Worm (Caenorhabditis elegans) whole organism, L2 larva: Measurements from ENCODE around the gene rps-2.
A peak's percentile ranks its signal among the peaks of the same experiment; 100 is the strongest.

Experiments
- C34F6.9 ChIP-seq: fragments of 150-350 bp; optimal IDR thresholded peaks from 2 replicates; lab custom pipeline; 2014; ENCODE audit warnings: missing biosample characterization, missing genetic modification characterization
- F13H6.1 ChIP-seq: sonication (generic microtip); optimal IDR thresholded peaks from 2 replicates; lab custom pipeline; 2016; ENCODE audit warnings: missing genetic modification characterization, missing compliant biosample characterization
- R02D3.7 ChIP-seq: fragments of 150-350 bp; optimal IDR thresholded peaks from 2 replicates; lab custom pipeline; 2014; ENCODE audit warnings: missing biosample characterization, missing genetic modification characterization
- Y55F3AM.14 ChIP-seq: fragments of 200-800 bp; sonication (Bioruptor generic); optimal IDR thresholded peaks from 2 replicates; lab custom pipeline; 2018; ENCODE audit warnings: mild to moderate bottlenecking, missing genetic modification characterization, missing compliant biosample characterization
- ZK546.5 ChIP-seq: sonication (generic microtip); optimal IDR thresholded peaks from 2 replicates; lab custom pipeline; 2017; ENCODE audit warnings: missing biosample characterization, missing genetic modification characterization
- alr-1 ChIP-seq: fragments of 150-350 bp; optimal IDR thresholded peaks from 2 replicates; lab custom pipeline; 2014; ENCODE audit warnings: missing biosample characterization, missing genetic modification characterization
- ama-1 ChIP-seq: fragments of 150-350 bp; optimal IDR thresholded peaks from 2 replicates; lab custom pipeline; 2018; ENCODE audit warnings: inconsistent platforms
- blmp-1 ChIP-seq: sonication (generic microtip); optimal IDR thresholded peaks from 2 replicates; lab custom pipeline; 2017; ENCODE audit warnings: missing genetic modification characterization, mild to moderate bottlenecking, missing compliant biosample characterization, antibody characterized with exemption, moderate library complexity; ENCODE audit not compliant: insufficient read depth
- ceh-16 ChIP-seq: fragments of 150-350 bp; optimal IDR thresholded peaks from 2 replicates; lab custom pipeline; 2014; ENCODE audit warnings: missing biosample characterization, missing genetic modification characterization
- crh-2 ChIP-seq: sonication (generic microtip); optimal IDR thresholded peaks from 2 replicates; lab custom pipeline; 2017; ENCODE audit warnings: missing biosample characterization, missing genetic modification characterization
- dmd-4 ChIP-seq: sonication (generic microtip); optimal IDR thresholded peaks from 2 replicates; lab custom pipeline; 2017; ENCODE audit warnings: missing biosample characterization, missing genetic modification characterization
- egl-27 ChIP-seq: sonication (generic microtip); optimal IDR thresholded peaks from 3 replicates; lab custom pipeline; 2017; ENCODE audit warnings: missing biosample characterization, missing genetic modification reagents, missing genetic modification characterization
- fos-1 ChIP-seq: fragments of 150-350 bp; optimal IDR thresholded peaks from 2 replicates; lab custom pipeline; 2014; ENCODE audit warnings: missing biosample characterization, missing genetic modification characterization
- lin-13 ChIP-seq: fragments of 150-350 bp; optimal IDR thresholded peaks from 2 replicates; lab custom pipeline; 2014; ENCODE audit warnings: missing biosample characterization, missing genetic modification reagents, missing genetic modification characterization
- lsy-2 ChIP-seq, 2 experiments: fragments of 150-350 bp in 1 of 2; sonication (generic microtip) in 1 of 2; optimal IDR thresholded peaks; 2 replicates each; lab custom pipeline; 2014 to 2017; ENCODE audit warnings: missing biosample characterization in 2 of 2, missing genetic modification characterization in 2 of 2
- mab-5 ChIP-seq: fragments of 150-350 bp; optimal IDR thresholded peaks from 2 replicates; lab custom pipeline; 2014; ENCODE audit warnings: missing biosample characterization, missing genetic modification characterization
- mbf-1 ChIP-seq: sonication (generic microtip); optimal IDR thresholded peaks from 2 replicates; lab custom pipeline; 2017; ENCODE audit warnings: missing biosample characterization, missing genetic modification characterization
- nhr-10 ChIP-seq: sonication (generic microtip); optimal IDR thresholded peaks from 2 replicates; lab custom pipeline; 2017; ENCODE audit warnings: missing biosample characterization, missing genetic modification characterization
- nhr-129 ChIP-seq: fragments of 150-350 bp; optimal IDR thresholded peaks from 2 replicates; lab custom pipeline; 2014; ENCODE audit warnings: missing biosample characterization, missing genetic modification characterization
- nhr-21 ChIP-seq: fragments of 150-350 bp; optimal IDR thresholded peaks from 2 replicates; lab custom pipeline; 2014; ENCODE audit warnings: missing biosample characterization, missing genetic modification characterization
- nhr-237 ChIP-seq: fragments of 150-350 bp; optimal IDR thresholded peaks from 2 replicates; lab custom pipeline; 2014; ENCODE audit warnings: missing biosample characterization, missing genetic modification characterization
- nhr-25 ChIP-seq: fragments of 150-350 bp; sonication (generic microtip); optimal IDR thresholded peaks from 3 replicates; lab custom pipeline; 2014; ENCODE audit warnings: missing biosample characterization, missing genetic modification characterization
- nhr-6 ChIP-seq: fragments of 150-350 bp; optimal IDR thresholded peaks from 2 replicates; lab custom pipeline; 2014; ENCODE audit warnings: missing biosample characterization, missing genetic modification characterization
- nhr-77 ChIP-seq: fragments of 150-350 bp; optimal IDR thresholded peaks from 2 replicates; lab custom pipeline; 2014; ENCODE audit warnings: missing biosample characterization, missing genetic modification characterization
- peb-1 ChIP-seq: fragments of 150-350 bp; optimal IDR thresholded peaks from 2 replicates; lab custom pipeline; 2014; ENCODE audit warnings: missing biosample characterization, missing genetic modification characterization
- sem-4 ChIP-seq: fragments of 150-350 bp; optimal IDR thresholded peaks from 2 replicates; lab custom pipeline; 2014; ENCODE audit warnings: missing biosample characterization, missing genetic modification reagents, missing genetic modification characterization
- sma-9 ChIP-seq, 2 experiments: fragments of 150-350 bp in 1 of 2; sonication (generic microtip) in 1 of 2; optimal IDR thresholded peaks; 2 replicates each; lab custom pipeline; 2014 to 2016; ENCODE audit warnings: missing genetic modification characterization in 2 of 2, mild to moderate bottlenecking in 1 of 2, missing biosample characterization in 1 of 2, missing compliant biosample characterization in 1 of 2, missing genetic modification reagents in 1 of 2, moderate library complexity in 1 of 2
- snpc-4 ChIP-seq: fragments of 150-350 bp; optimal IDR thresholded peaks from 2 replicates; lab custom pipeline; 2014; ENCODE audit warnings: missing biosample characterization, missing genetic modification characterization
- unc-55 ChIP-seq: fragments of 150-350 bp; sonication (generic microtip); optimal IDR thresholded peaks from 3 replicates; lab custom pipeline; 2014; ENCODE audit warnings: missing biosample characterization, missing genetic modification reagents, missing genetic modification characterization
- ztf-11 ChIP-seq: sonication (generic microtip); optimal IDR thresholded peaks from 2 replicates; lab custom pipeline; 2017; ENCODE audit warnings: missing biosample characterization, missing genetic modification characterization
- ztf-4 ChIP-seq: fragments of 150-350 bp; optimal IDR thresholded peaks from 2 replicates; lab custom pipeline; 2014; ENCODE audit warnings: missing biosample characterization, missing genetic modification characterization

The rps-2 gene

DNA sequence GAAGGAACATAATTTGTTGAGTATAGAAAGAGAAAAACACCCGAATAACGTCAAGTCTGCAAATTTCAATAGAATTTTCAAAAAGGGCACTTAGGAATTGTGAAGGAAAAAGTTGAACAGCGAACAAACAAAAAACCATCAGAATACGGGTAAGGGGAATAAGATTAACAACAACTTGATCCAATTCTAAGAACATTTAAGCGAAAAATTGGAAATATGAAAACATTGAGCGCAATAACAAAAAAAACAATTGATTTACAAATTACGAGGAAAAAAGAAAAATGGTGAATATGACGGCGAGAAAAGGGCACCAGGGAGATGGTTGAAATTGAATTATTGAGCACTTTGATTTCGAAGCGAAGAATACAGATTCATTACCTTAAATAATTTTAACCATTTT is 9.3 kb downstream of the rps-2 start:
- TF ChIP-seq nhr-237 (tag; lab: Kevin White, UChicago): no peak
- no peak for TF ChIP-seq snpc-4 (tag; lab: Kevin White, UChicago)
- no peak for TF ChIP-seq blmp-1 (tag; lab: Kevin White, UChicago)
- TF ChIP-seq ztf-4: no peak

DNA sequence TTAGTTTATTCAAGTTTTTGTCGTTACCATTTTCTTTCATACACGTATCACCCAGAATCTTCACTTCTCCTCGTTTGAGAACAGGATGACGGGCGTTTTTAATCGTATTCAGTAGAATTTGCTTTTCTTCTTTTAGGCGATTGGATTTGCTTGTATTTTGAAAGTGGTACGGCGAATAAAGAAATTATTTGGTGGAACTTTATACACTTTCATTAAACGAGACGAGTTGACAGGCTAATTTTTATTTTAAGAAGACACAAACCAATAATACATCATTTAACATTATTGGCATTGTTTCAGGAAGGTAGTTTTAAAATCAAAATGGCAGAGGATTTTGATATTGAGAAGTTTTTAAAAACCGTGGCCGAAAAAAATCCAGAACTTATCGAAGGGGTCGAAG is 11.2 kb downstream of the rps-2 start, which contains the start of gene C49H3.4:
Gene C49H3.4, plus strand, starts transcription at position 301 of the 400 bp plus-strand sequence.
- TF ChIP-seq ceh-16 (no peak), nhr-21 (tag; lab: Kevin White, UChicago) (no peak), C34F6.9 (tag; lab: Kevin White, UChicago) (no peak), fos-1 (tag; lab: Kevin White, UChicago) (no peak), snpc-4 (tag; lab: Kevin White, UChicago) (no peak), nhr-77 (tag; lab: Kevin White, UChicago) (no peak), blmp-1 (tag; lab: Kevin White, UChicago) (no peak), ama-1 (lab: Kevin White, UChicago) (no peak), sem-4 (tag; lab: Kevin White, UChicago) (no peak), ZK546.5 (tag; lab: Kevin White, UChicago) (no peak), ztf-11 (tag; lab: Kevin White, UChicago) (no peak), nhr-10 (tag; lab: Kevin White, UChicago) (no peak), R02D3.7 (no peak)

DNA sequence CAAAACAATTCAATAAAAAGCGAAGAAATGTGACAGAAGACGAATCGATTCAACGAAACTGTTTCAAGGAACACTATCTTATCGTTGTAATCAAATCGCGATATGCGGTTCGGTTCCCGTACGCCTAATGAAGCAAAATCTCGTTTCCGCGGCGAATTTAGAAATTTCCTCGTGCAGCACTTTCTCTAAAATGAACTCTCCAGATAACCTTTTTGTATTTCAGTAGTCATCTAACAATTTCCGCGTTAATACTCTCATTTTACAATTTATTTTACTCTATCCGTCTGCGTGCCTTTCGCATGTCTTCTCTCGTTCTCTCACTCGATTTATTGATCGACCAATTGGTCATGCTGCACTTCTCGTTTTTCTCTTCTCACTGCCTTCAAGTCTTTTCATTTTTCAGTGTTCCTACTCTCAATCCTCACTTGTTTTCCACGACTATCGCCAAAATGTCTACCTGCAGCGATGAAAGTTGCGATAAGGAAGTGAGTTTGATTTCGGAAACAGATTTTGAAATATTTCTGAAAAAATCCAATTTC is 15.9 kb downstream of the rps-2 start, which contains the start of the genes npp-27 and ntl-4:
Gene npp-27, minus strand, starts transcription at position 51 of the 539 bp plus-strand sequence.
Gene ntl-4, plus strand, starts transcription at position 379 of the 539 bp plus-strand sequence.
- TF ChIP-seq crh-2 (peak; percentile 50), nhr-6 (tag; lab: Kevin White, UChicago) (no peak), lin-13 (GFP tag; lab: Kevin White, UChicago) (peak; percentile 22), nhr-129 (tag; lab: Kevin White, UChicago) (peak; percentile 30), alr-1 (tag; lab: Kevin White, UChicago) (no peak), nhr-25 (peak; percentile 3), ztf-4 (peak; percentile 16), Y55F3AM.14 (GFP tag; lab: Kevin White, UChicago) (no peak), lsy-2 (tag; optimal IDR thresholded peaks at IDR 0.05; lab: Kevin White, UChicago) (peak in 1 of 2 experiments; percentile 38), C34F6.9 (tag; lab: Kevin White, UChicago) (peak; percentile 72), nhr-77 (tag; lab: Kevin White, UChicago) (no peak), F13H6.1 (tag; lab: Kevin White, UChicago) (peak; percentile 13), snpc-4 (tag; lab: Kevin White, UChicago) (no peak), sma-9 (GFP tag; optimal IDR thresholded peaks at IDR 0.05; lab: Kevin White, UChicago) (peak; percentile 26), sma-9 (tag; optimal IDR thresholded peaks at IDR 0.05; lab: Kevin White, UChicago) (no peak), unc-55 (peak; percentile 41), ama-1 (lab: Kevin White, UChicago) (peak; percentile 29)

DNA sequence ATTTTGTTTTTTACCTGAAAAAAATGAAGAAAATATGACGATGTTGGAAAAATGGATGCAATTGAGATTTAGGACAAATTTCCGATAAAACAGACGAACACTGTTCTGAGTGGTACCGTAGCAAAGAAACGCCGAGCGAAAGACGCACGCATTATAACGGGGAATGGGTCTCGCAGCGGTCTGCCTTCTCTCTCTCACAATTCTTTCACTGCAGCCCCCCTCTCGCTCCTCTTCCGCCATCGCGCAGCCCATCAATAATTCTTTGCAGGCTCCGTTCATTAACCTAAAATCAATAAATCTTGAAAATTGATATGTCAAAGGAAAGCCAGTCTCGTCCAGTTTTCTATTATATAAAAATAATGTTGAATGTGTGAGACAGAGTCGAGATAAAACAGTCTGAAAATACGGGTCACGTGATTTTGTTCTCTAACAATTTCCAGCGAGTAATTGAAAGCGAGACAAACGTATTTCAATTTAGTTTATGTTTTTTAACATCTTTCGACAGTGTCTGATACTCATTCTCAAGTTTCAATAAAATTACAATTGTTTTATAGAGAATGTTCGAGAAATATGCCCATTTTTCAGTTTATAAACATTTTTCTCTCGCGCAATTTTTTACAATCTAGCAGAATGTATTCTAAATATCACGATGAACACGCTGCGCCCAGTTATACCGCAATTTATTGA is 16.6 kb downstream of the rps-2 start:
- TF ChIP-seq lsy-2 (tag; optimal IDR thresholded peaks at IDR 0.05; lab: Kevin White, UChicago) (peak in 1 of 2 experiments; percentile 57), unc-55 (peak; percentile 31), mbf-1 (tag; lab: Kevin White, UChicago) (no peak), C34F6.9 (tag; lab: Kevin White, UChicago) (peak; percentile 42), ama-1 (lab: Kevin White, UChicago) (peak; percentile 34), egl-27 (tag; lab: Kevin White, UChicago) (no peak)

DNA sequence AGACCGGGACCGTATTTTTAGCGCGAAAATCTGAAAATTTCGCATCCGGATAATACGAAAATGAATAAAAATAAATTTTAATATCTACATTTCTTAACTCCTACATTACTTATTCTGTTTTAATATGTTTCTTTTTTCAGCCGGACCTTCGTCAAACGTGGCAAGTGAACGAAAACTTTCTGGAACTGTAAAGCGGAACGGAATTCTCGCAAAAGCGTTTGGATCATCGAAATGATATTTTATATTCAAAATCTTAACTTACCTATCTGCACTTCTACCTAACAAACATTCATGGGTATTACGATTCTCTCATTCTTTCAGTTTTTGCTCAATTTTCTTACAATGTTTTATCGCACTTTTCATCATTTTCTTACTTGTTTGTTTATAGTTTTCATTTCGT is 19.5 kb downstream of the rps-2 start:
- no peak for TF ChIP-seq unc-55
- no peak for TF ChIP-seq sma-9 (GFP tag; optimal IDR thresholded peaks at IDR 0.05; lab: Kevin White, UChicago)
- no peak for TF ChIP-seq sma-9 (tag; optimal IDR thresholded peaks at IDR 0.05; lab: Kevin White, UChicago)
- no peak for TF ChIP-seq peb-1 (tag; lab: Kevin White, UChicago)
- TF ChIP-seq dmd-4 (tag; lab: Kevin White, UChicago): no peak
- no peak for TF ChIP-seq nhr-21 (tag; lab: Kevin White, UChicago)
- no peak for TF ChIP-seq mab-5 (tag; lab: Kevin White, UChicago)
- no peak for TF ChIP-seq snpc-4 (tag; lab: Kevin White, UChicago)
- no peak for TF ChIP-seq blmp-1 (tag; lab: Kevin White, UChicago)
- TF ChIP-seq fos-1 (tag; lab: Kevin White, UChicago): no peak
